Worm (Caenorhabditis elegans) whole organism, young adult: ENCODE measurements around the gene C44H9.4.

Experiments used
- T26A5.8 ChIP-seq: sonication (generic microtip); optimal IDR thresholded peaks from 2 replicates; lab custom pipeline; 2016; ENCODE audit warnings: missing genetic modification characterization, missing compliant biosample characterization
- Y53F4B.3 ChIP-seq: fragments of 200-800 bp; sonication (Bioruptor generic); IDR thresholded peaks from 2 replicates; pipeline ENCODE4 v1.3.6; 2022; ENCODE audit warnings: missing genetic modification reagents, missing genetic modification characterization, missing compliant biosample characterization
- Y95B8A.8 ChIP-seq: fragments of 200-800 bp; sonication (Bioruptor generic); IDR thresholded peaks from 2 replicates; pipeline ENCODE4 v1.3.6; 2022; ENCODE audit warnings: missing genetic modification reagents, missing genetic modification characterization, missing compliant biosample characterization
- ama-1 ChIP-seq, 3 experiments: fragments of 150-350 bp in 1 of 3; sonication (generic microtip) in 2 of 3; optimal IDR thresholded peaks; 2 replicates each; lab custom pipeline; 2014 to 2018; ENCODE audit warnings: missing biosample characterization in 2 of 3, missing genetic modification characterization in 2 of 3, missing genetic modification reagents in 2 of 3
- ceh-40 ChIP-seq: fragments of 200-800 bp; sonication (Bioruptor generic); IDR thresholded peaks from 2 replicates; pipeline ENCODE4 v1.3.6; 2022; ENCODE audit warnings: missing genetic modification characterization, missing compliant biosample characterization
- dox-1 ChIP-seq: fragments of 200-800 bp; sonication (Bioruptor generic); IDR thresholded peaks from 2 replicates; pipeline ENCODE4 v1.3.6; 2022; ENCODE audit warnings: missing genetic modification reagents, missing genetic modification characterization, missing compliant biosample characterization
- egl-44 ChIP-seq: fragments of 200-800 bp; sonication (Bioruptor generic); IDR thresholded peaks from 2 replicates; pipeline ENCODE4 v1.3.6; 2022; ENCODE audit warnings: missing genetic modification reagents, missing genetic modification characterization, missing compliant biosample characterization
- snpc-1.3 ChIP-seq: sonication (generic microtip); optimal IDR thresholded peaks from 2 replicates; lab custom pipeline; 2017; ENCODE audit warnings: missing genetic modification characterization, mild to moderate bottlenecking, missing compliant biosample characterization, antibody characterized with exemption, moderate library complexity, missing genotype, missing genetic modification reagents; ENCODE audit not compliant: insufficient read depth
- snpc-4 ChIP-seq, 5 experiments: fragments of 150-350 bp in 1 of 5; sonication (generic microtip) in 4 of 5; optimal IDR thresholded peaks; 2 replicates each; lab custom pipeline; 2014 to 2018; ENCODE audit warnings: missing genetic modification characterization in 5 of 5, missing biosample characterization in 3 of 5, antibody characterized with exemption in 2 of 5, mild to moderate bottlenecking in 2 of 5, missing compliant biosample characterization in 2 of 5, missing genotype in 2 of 5, moderate library complexity in 2 of 5, missing genetic modification reagents in 1 of 5
- unc-130 ChIP-seq: sonication (generic microtip); optimal IDR thresholded peaks from 2 replicates; lab custom pipeline; 2016; ENCODE audit warnings: missing genetic modification reagents, missing genetic modification characterization, missing compliant biosample characterization
- ztf-22 ChIP-seq: fragments of 200-800 bp; sonication (Bioruptor generic); optimal IDR thresholded peaks from 2 replicates; lab custom pipeline; 2018; ENCODE audit warnings: mild to moderate bottlenecking, missing genetic modification characterization, moderate library complexity, missing compliant biosample characterization

DNA sequence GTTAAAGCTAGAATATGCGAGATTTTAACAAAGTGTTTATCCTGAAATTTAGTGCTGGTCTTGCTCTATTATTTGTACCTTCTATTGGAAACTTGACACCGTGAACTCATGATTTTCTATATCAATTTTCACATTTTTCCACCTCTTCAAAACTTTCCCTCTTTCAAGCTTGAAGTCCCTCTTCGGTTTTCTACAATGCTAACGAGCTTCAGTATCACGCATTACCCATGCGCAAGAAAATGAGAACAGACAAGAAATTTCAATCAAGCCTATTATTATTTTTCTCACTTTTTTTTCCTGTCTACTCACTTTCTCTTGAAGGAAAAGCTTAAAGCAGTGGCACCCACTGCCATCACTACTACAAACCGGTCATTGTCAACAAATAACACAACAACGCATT, 23.7 kb upstream of the C44H9.4 start:
- no peak for TF ChIP-seq snpc-4 (GFP tag; optimal IDR thresholded peaks at IDR 0.05; lab: Kevin White, UChicago)
- TF ChIP-seq snpc-4 (tag; optimal IDR thresholded peaks at IDR 0.05; lab: Kevin White, UChicago) = no peak
- TF ChIP-seq egl-44 = no peak
- no peak for TF ChIP-seq dox-1
- TF ChIP-seq ztf-22 (GFP tag; lab: Kevin White, UChicago) = no peak
- no peak for TF ChIP-seq ama-1 (optimal IDR thresholded peaks at IDR 0.05; lab: Kevin White, UChicago)
- peak in 1 of 2 experiments; percentile 55 for TF ChIP-seq ama-1 (GFP tag; optimal IDR thresholded peaks at IDR 0.05; lab: Kevin White, UChicago)
- no peak for TF ChIP-seq Y53F4B.3 (GFP tag; lab: Robert Waterston, UW)
- no peak for TF ChIP-seq unc-130 (GFP tag; lab: Kevin White, UChicago)
- TF ChIP-seq T26A5.8 (tag; lab: Kevin White, UChicago) = no peak
- 0 out of 2 replicates have a peak, but pooled peaks have one; percentile 20 for TF ChIP-seq Y95B8A.8
- no peak for TF ChIP-seq ceh-40 (GFP tag; lab: Robert Waterston, UW)
- no peak for TF ChIP-seq snpc-1.3 (tag; lab: Kevin White, UChicago)
